Fruit fly (Drosophila melanogaster) whole organism, prepupa: Measurements from ENCODE around the gene Mi-2.

Experiments
- CG10631 ChIP-seq: fragments of 200-800 bp; sonication (Bioruptor generic); optimal IDR thresholded peaks from 2 replicates; lab custom pipeline; 2016; ENCODE audit warnings: missing biosample characterization, missing genetic modification characterization
- CG10669 ChIP-seq: fragments of 200-800 bp; sonication (Bioruptor generic); optimal IDR thresholded peaks from 3 replicates; lab custom pipeline; 2018; ENCODE audit warnings: missing biosample characterization, mild to moderate bottlenecking, missing genetic modification characterization, moderate library complexity
- CG11762 ChIP-seq: fragments of 200-800 bp; sonication (Bioruptor generic); optimal IDR thresholded peaks from 3 replicates; lab custom pipeline; 2016; ENCODE audit warnings: missing biosample characterization, missing genetic modification characterization; ENCODE audit not compliant: insufficient read depth
- CG11902 ChIP-seq: fragments of 200-800 bp; sonication (Bioruptor generic); optimal IDR thresholded peaks from 3 replicates; lab custom pipeline; 2016; ENCODE audit warnings: missing biosample characterization, missing genetic modification characterization
- CG15336 ChIP-seq: fragments of 200-800 bp; sonication (Bioruptor generic); IDR thresholded peaks from 2 replicates; pipeline ENCODE4 v1.3.6; 2022; ENCODE audit warnings: missing biosample characterization, missing genetic modification characterization
- CG1621 ChIP-seq: fragments of 200-800 bp; sonication (Bioruptor generic); optimal IDR thresholded peaks from 3 replicates; lab custom pipeline; 2018; ENCODE audit warnings: missing biosample characterization, mild to moderate bottlenecking, missing genetic modification characterization
- CG16779 ChIP-seq: fragments of 200-800 bp; sonication (Bioruptor generic); optimal IDR thresholded peaks from 3 replicates; lab custom pipeline; 2017; ENCODE audit warnings: missing biosample characterization, mild to moderate bottlenecking, missing genetic modification characterization
- CG3032 ChIP-seq: fragments of 200-800 bp; optimal IDR thresholded peaks from 2 replicates; lab custom pipeline; 2019; ENCODE audit warnings: missing biosample characterization, mild to moderate bottlenecking, missing genetic modification characterization, moderate library complexity
- CG31627 ChIP-seq: fragments of 200-800 bp; sonication (Bioruptor generic); optimal IDR thresholded peaks from 3 replicates; lab custom pipeline; 2016; ENCODE audit warnings: missing biosample characterization, missing genetic modification characterization
- CG32006 ChIP-seq: fragments of 200-800 bp; sonication (Bioruptor generic); optimal IDR thresholded peaks from 3 replicates; lab custom pipeline; 2017; ENCODE audit warnings: missing biosample characterization, mild to moderate bottlenecking, missing genetic modification characterization
- CG34406 ChIP-seq: fragments of 200-800 bp; sonication (Bioruptor generic); optimal IDR thresholded peaks from 3 replicates; lab custom pipeline; 2016; ENCODE audit warnings: missing biosample characterization, missing genetic modification characterization
- CG3919 ChIP-seq: fragments of 200-800 bp; sonication (Bioruptor generic); optimal IDR thresholded peaks from 3 replicates; lab custom pipeline; 2016; ENCODE audit warnings: missing biosample characterization, missing genetic modification characterization
- CG4318 ChIP-seq: fragments of 200-800 bp; sonication (Bioruptor generic); optimal IDR thresholded peaks from 3 replicates; lab custom pipeline; 2017; ENCODE audit warnings: missing biosample characterization, mild to moderate bottlenecking, missing genetic modification characterization
- CG6163 ChIP-seq: fragments of 200-800 bp; sonication (Bioruptor generic); IDR thresholded peaks from 3 replicates; pipeline ENCODE4 v1.3.6; 2022; ENCODE audit warnings: missing biosample characterization, missing genetic modification characterization
- CG6276 ChIP-seq: fragments of 200-800 bp; sonication (Bioruptor generic); optimal IDR thresholded peaks from 2 replicates; lab custom pipeline; 2017; ENCODE audit warnings: missing biosample characterization, mild to moderate bottlenecking, missing genetic modification characterization
- CG6792 ChIP-seq: fragments of 200-800 bp; sonication (Bioruptor generic); optimal IDR thresholded peaks from 3 replicates; lab custom pipeline; 2016; ENCODE audit warnings: missing biosample characterization, missing genetic modification characterization
- CG6808 ChIP-seq: fragments of 200-800 bp; sonication (Bioruptor generic); optimal IDR thresholded peaks from 3 replicates; lab custom pipeline; 2017; ENCODE audit warnings: missing biosample characterization, missing genetic modification characterization, mild to moderate bottlenecking, moderate library complexity, missing genetic modification reagents
- CG8119 ChIP-seq: fragments of 200-800 bp; sonication (Bioruptor generic); IDR thresholded peaks from 3 replicates; pipeline ENCODE4 v1.3.6; 2022; ENCODE audit warnings: missing biosample characterization, missing genetic modification characterization
- CG8319 ChIP-seq: fragments of 200-800 bp; sonication (Bioruptor generic); optimal IDR thresholded peaks from 3 replicates; lab custom pipeline; 2016; ENCODE audit warnings: missing biosample characterization, missing genetic modification characterization
- CG8632 ChIP-seq: fragments of 200-800 bp; sonication (Bioruptor generic); optimal IDR thresholded peaks from 3 replicates; lab custom pipeline; 2016; ENCODE audit warnings: missing biosample characterization, missing genetic modification characterization
- Eip75B ChIP-seq: fragments of 200-800 bp; sonication (Bioruptor generic); optimal IDR thresholded peaks from 3 replicates; lab custom pipeline; 2016; ENCODE audit warnings: missing biosample characterization, missing genetic modification characterization
- Eip78C ChIP-seq: fragments of 200-800 bp; sonication (Bioruptor generic); peaks from one replicate; lab custom pipeline; 2016; ENCODE audit warnings: missing biosample characterization, missing genetic modification characterization
- Eip93F ChIP-seq: fragments of 200-800 bp; sonication (Bioruptor generic); optimal IDR thresholded peaks from 2 replicates; lab custom pipeline; 2016; ENCODE audit warnings: missing biosample characterization, mild to moderate bottlenecking, missing genetic modification characterization
- Ets96B ChIP-seq: fragments of 200-800 bp; optimal IDR thresholded peaks from 2 replicates; lab custom pipeline; 2019; ENCODE audit warnings: missing biosample characterization, mild to moderate bottlenecking, missing genetic modification characterization, moderate library complexity
- Hr38 ChIP-seq: sonication (Bioruptor generic); optimal IDR thresholded peaks from 2 replicates; lab custom pipeline; 2016; ENCODE audit warnings: missing biosample characterization, missing genetic modification characterization
- Hr39 ChIP-seq: fragments of 200-800 bp; sonication (Bioruptor generic); optimal IDR thresholded peaks from 2 replicates; lab custom pipeline; 2016; ENCODE audit warnings: missing biosample characterization, missing genetic modification characterization
- Hr4 ChIP-seq: fragments of 200-800 bp; sonication (Bioruptor generic); optimal IDR thresholded peaks from 3 replicates; lab custom pipeline; 2016; ENCODE audit warnings: missing biosample characterization, missing genetic modification characterization
- Lpt ChIP-seq: fragments of 200-800 bp; sonication (Bioruptor generic); optimal IDR thresholded peaks from 3 replicates; lab custom pipeline; 2016; ENCODE audit warnings: missing biosample characterization, missing genetic modification characterization
- Met ChIP-seq: fragments of 200-800 bp; sonication (Bioruptor generic); optimal IDR thresholded peaks from 3 replicates; lab custom pipeline; 2016; ENCODE audit warnings: missing biosample characterization, missing genetic modification characterization
- OdsH ChIP-seq: fragments of 200-800 bp; sonication (Bioruptor generic); optimal IDR thresholded peaks from 3 replicates; lab custom pipeline; 2016; ENCODE audit warnings: missing biosample characterization, missing genetic modification characterization
- Smox ChIP-seq: fragments of 200-800 bp; sonication (Bioruptor generic); optimal IDR thresholded peaks from 3 replicates; lab custom pipeline; 2016; ENCODE audit warnings: missing biosample characterization, missing genetic modification characterization
- Sox102F ChIP-seq: fragments of 200-800 bp; sonication (Bioruptor generic); optimal IDR thresholded peaks from 2 replicates; lab custom pipeline; 2016; ENCODE audit warnings: missing biosample characterization, mild to moderate bottlenecking, missing genetic modification characterization
- Sox14 ChIP-seq: fragments of 200-800 bp; sonication (Bioruptor generic); optimal IDR thresholded peaks from 3 replicates; lab custom pipeline; 2016; ENCODE audit warnings: missing biosample characterization, missing genetic modification characterization
- Sox15 ChIP-seq: fragments of 200-800 bp; sonication (Bioruptor generic); optimal IDR thresholded peaks from 3 replicates; lab custom pipeline; 2016; ENCODE audit warnings: missing biosample characterization, missing genetic modification characterization
- acj6 ChIP-seq: fragments of 200-800 bp; sonication (Bioruptor generic); optimal IDR thresholded peaks from 3 replicates; lab custom pipeline; 2016; ENCODE audit warnings: missing biosample characterization, missing genetic modification characterization
- cyc ChIP-seq: fragments of 200-800 bp; sonication (Bioruptor generic); optimal IDR thresholded peaks from 3 replicates; lab custom pipeline; 2016; ENCODE audit warnings: missing biosample characterization, missing genetic modification characterization
- dac ChIP-seq: fragments of 200-800 bp; sonication (Bioruptor generic); optimal IDR thresholded peaks from 2 replicates; lab custom pipeline; 2017; ENCODE audit warnings: missing biosample characterization, mild to moderate bottlenecking, missing genetic modification characterization
- dsx ChIP-seq: fragments of 200-800 bp; optimal IDR thresholded peaks from 3 replicates; lab custom pipeline; 2019; ENCODE audit warnings: missing biosample characterization, mild to moderate bottlenecking, missing genetic modification characterization, moderate library complexity; ENCODE audit not compliant: poor library complexity, severe bottlenecking
- eg ChIP-seq: fragments of 200-800 bp; sonication (Bioruptor generic); IDR thresholded peaks from 3 replicates; pipeline ENCODE4 v1.3.6; 2022; ENCODE audit warnings: missing biosample characterization, missing genetic modification characterization
- esn ChIP-seq: fragments of 200-800 bp; sonication (Bioruptor generic); optimal IDR thresholded peaks from 2 replicates; lab custom pipeline; 2016; ENCODE audit warnings: missing biosample characterization, mild to moderate bottlenecking, missing genetic modification characterization, moderate library complexity
- fd59A ChIP-seq: fragments of 200-800 bp; sonication (Bioruptor generic); optimal IDR thresholded peaks from 2 replicates; lab custom pipeline; 2017; ENCODE audit warnings: missing biosample characterization, mild to moderate bottlenecking, missing genetic modification characterization, missing genetic modification reagents
- fd85E ChIP-seq: fragments of 200-800 bp; sonication (Bioruptor generic); optimal IDR thresholded peaks from 3 replicates; lab custom pipeline; 2016; ENCODE audit warnings: missing biosample characterization, missing genetic modification characterization
- fkh ChIP-seq: fragments of 200-800 bp; sonication (Bioruptor generic); optimal IDR thresholded peaks from 3 replicates; lab custom pipeline; 2017; ENCODE audit warnings: missing biosample characterization, mild to moderate bottlenecking, missing genetic modification characterization, moderate library complexity
- lz ChIP-seq: fragments of 200-800 bp; sonication (Bioruptor generic); optimal IDR thresholded peaks from 3 replicates; lab custom pipeline; 2016; ENCODE audit warnings: missing biosample characterization, missing genetic modification characterization
- pdm3 ChIP-seq: fragments of 200-800 bp; sonication (Bioruptor generic); optimal IDR thresholded peaks from 3 replicates; lab custom pipeline; 2016; ENCODE audit warnings: missing biosample characterization, missing genetic modification characterization
- salr ChIP-seq, 2 experiments: fragments of 200-800 bp; sonication (Bioruptor generic); optimal IDR thresholded peaks; 3 replicates each; lab custom pipeline; 2016 to 2018; ENCODE audit warnings: missing biosample characterization in 2 of 2, missing genetic modification characterization in 2 of 2, mild to moderate bottlenecking in 1 of 2
- spab ChIP-seq: fragments of 200-800 bp; sonication (Bioruptor generic); optimal IDR thresholded peaks from 2 replicates; lab custom pipeline; 2017; ENCODE audit warnings: missing biosample characterization, mild to moderate bottlenecking, missing genetic modification characterization, missing genetic modification reagents
- ss ChIP-seq, 2 experiments: fragments of 200-800 bp; sonication (Bioruptor generic); optimal IDR thresholded peaks; 2 replicates in 1 of 2; 3 replicates in 1 of 2; lab custom pipeline; 2017 to 2018; ENCODE audit warnings: mild to moderate bottlenecking in 2 of 2, missing biosample characterization in 2 of 2, missing genetic modification characterization in 2 of 2, moderate library complexity in 1 of 2
- svp ChIP-seq: fragments of 200-800 bp; sonication (Bioruptor generic); peaks from one replicate; lab custom pipeline; 2016; ENCODE audit warnings: missing biosample characterization, missing genetic modification characterization
- topi ChIP-seq: fragments of 200-800 bp; sonication (Bioruptor generic); optimal IDR thresholded peaks from 3 replicates; lab custom pipeline; 2016; ENCODE audit warnings: missing biosample characterization, missing genetic modification characterization
- vri ChIP-seq: fragments of 200-800 bp; sonication (Bioruptor generic); optimal IDR thresholded peaks from 3 replicates; lab custom pipeline; 2016; ENCODE audit warnings: missing biosample characterization, mild to moderate bottlenecking, missing genetic modification characterization

Gene Mi-2

DNA sequence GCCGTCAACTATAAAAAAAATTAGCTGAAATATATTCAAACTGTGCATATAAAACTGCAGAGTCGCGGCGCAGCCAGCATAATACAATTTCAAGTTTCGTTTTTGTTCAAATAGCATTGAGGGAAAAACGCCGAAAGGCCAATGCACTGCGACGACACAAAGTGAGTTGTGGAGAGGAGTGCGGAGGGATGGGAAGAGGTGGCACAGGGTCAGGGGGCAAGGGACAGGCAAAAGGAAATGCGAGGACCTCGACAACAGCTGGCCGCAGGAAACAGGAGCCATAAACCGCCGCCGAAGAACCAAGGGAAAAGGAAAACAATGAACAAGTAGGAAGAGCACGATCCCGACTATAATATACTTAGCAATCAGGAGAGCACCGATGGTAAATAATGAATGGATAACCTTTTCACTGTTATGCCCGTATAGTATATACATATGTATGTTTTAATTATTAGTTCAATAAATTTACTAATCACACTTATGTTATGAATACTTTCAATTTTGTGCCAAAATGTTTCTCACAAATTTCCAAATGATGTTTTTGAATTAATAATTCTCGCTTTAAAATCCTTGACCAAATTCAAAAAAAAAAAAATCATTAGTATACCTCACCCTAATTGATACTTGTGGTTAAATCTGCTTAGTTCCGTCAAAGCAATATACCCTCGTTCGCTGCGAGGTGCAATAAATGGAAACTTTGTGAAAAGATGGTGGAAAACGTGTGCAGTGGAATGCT is 11.3 kb downstream of the Mi-2 start:
- TF ChIP-seq CG15336 (GFP tag; lab: Robert Waterston, UW) (peak; percentile 38), Eip75B (GFP tag; lab: Kevin White, UChicago) (no peak), Eip93F (no peak), CG1621 (tag; lab: Kevin White, UChicago) (no peak), salr (GFP tag; optimal IDR thresholded peaks at IDR 0.05; lab: Kevin White, UChicago) (peak in 1 of 2 experiments; percentile 72), Hr39 (peak; percentile 21), CG32006 (GFP tag; lab: Kevin White, UChicago) (peak; percentile 80), eg (GFP tag; lab: Robert Waterston, UW) (no peak), CG3032 (tag; lab: Kevin White, UChicago) (peak; percentile 39), Ets96B (peak; percentile 35), CG6163 (GFP tag; lab: Robert Waterston, UW) (no peak; the same call in 2 of the 3 replicates), esn (peak; percentile 59), spab (GFP tag; lab: Kevin White, UChicago) (peak; percentile 62), Sox102F (GFP tag; lab: Kevin White, UChicago) (peak; percentile 35), CG10631 (peak; percentile 70), Eip78C (GFP tag; lab: Kevin White, UChicago) (peak; percentile 85), Sox14 (peak; percentile 35), CG8319 (peak; percentile 27), CG8119 (GFP tag; lab: Robert Waterston, UW) (no peak; the same call in 2 of the 3 replicates), svp (GFP tag; lab: Kevin White, UChicago) (peak; percentile 87), pdm3 (GFP tag; lab: Kevin White, UChicago) (peak; percentile 55), ss (GFP tag; optimal IDR thresholded peaks at IDR 0.05; lab: Kevin White, UChicago) (no peak), fkh (GFP tag; lab: Kevin White, UChicago) (no peak), dac (GFP tag; lab: Kevin White, UChicago) (peak; percentile 28), CG8632 (GFP tag; lab: Kevin White, UChicago) (peak; percentile 40), CG6808 (GFP tag; lab: Kevin White, UChicago) (peak; percentile 35), CG11762 (GFP tag; lab: Kevin White, UChicago) (peak; percentile 17), CG4318 (GFP tag; lab: Kevin White, UChicago) (peak; percentile 42), CG3919 (GFP tag; lab: Kevin White, UChicago) (peak; percentile 69), cyc (GFP tag; lab: Kevin White, UChicago) (peak; percentile 16), Hr38 (GFP tag; lab: Kevin White, UChicago) (no peak), Sox15 (GFP tag; lab: Kevin White, UChicago) (peak; percentile 12), OdsH (GFP tag; lab: Kevin White, UChicago) (peak; percentile 67), topi (GFP tag; lab: Kevin White, UChicago) (peak; percentile 15), CG10669 (GFP tag; lab: Kevin White, UChicago) (peak; percentile 50), fd59A (GFP tag; lab: Kevin White, UChicago) (peak; percentile 50), fd85E (GFP tag; lab: Kevin White, UChicago) (no peak), CG31627 (peak; percentile 1), CG34406 (GFP tag; lab: Kevin White, UChicago) (peak; percentile 26), CG6792 (GFP tag; lab: Kevin White, UChicago) (peak; percentile 51), vri (GFP tag; lab: Kevin White, UChicago) (no peak), acj6 (GFP tag; lab: Kevin White, UChicago) (peak; percentile 60), Smox (GFP tag; lab: Kevin White, UChicago) (peak; percentile 32), lz (GFP tag; lab: Kevin White, UChicago) (peak; percentile 25), Lpt (GFP tag; lab: Kevin White, UChicago) (no peak), CG6276 (GFP tag; lab: Kevin White, UChicago) (peak; percentile 55), Hr4 (GFP tag; lab: Kevin White, UChicago) (peak; percentile 71), dsx (GFP tag; lab: Kevin White, UChicago) (no peak), CG16779 (no peak), CG11902 (GFP tag; lab: Kevin White, UChicago) (no peak), Met (GFP tag; lab: Kevin White, UChicago) (peak; percentile 36)
